Fruit fly (Drosophila melanogaster) whole organism, pupa: ENCODE data around the gene Trmt6.

Experiments
- CG14655 ChIP-seq: fragments of 200-800 bp; sonication (Bioruptor generic); optimal IDR thresholded peaks from 3 replicates; lab custom pipeline; 2017; ENCODE audit warnings: mild to moderate bottlenecking, missing biosample characterization, missing genetic modification reagents, missing genetic modification characterization
- EcR ChIP-seq: fragments of 200-800 bp; sonication (Bioruptor generic); optimal IDR thresholded peaks from 3 replicates; lab custom pipeline; 2019; ENCODE audit warnings: missing biosample characterization, missing genetic modification characterization, mild to moderate bottlenecking, moderate library complexity, missing genetic modification reagents
- rn ChIP-seq: fragments of 200-800 bp; sonication (Bioruptor generic); IDR thresholded peaks from 2 replicates; pipeline ENCODE4 v1.3.6; 2022; ENCODE audit warnings: missing biosample characterization, missing genetic modification characterization

DNA sequence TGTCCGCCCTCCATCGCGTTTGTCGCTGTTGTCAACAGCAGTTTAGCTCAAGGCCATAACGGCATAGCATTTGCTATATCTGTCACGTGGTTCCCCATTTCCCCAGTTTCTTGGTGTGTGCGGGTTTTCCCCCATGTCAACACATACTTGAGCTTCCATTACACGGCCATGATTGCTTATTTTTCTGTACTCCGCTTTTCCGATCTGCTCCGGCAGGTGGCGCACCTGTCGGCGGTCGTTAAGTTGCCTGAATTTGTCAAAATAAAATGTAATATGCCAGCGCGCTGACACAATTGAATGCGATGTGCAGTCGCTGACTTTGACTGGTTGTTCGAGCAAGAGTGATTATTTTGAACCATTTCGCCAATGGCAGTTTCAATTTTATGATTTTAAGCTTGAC is 22.3 kb upstream of the Trmt6 start:
- TF ChIP-seq CG14655 (GFP tag; lab: Kevin White, UChicago) (no peak), EcR (no peak), rn (GFP tag; lab: Robert Waterston, UW) (no peak)
